Fruit fly (Drosophila melanogaster) whole organism, embryonic: ENCODE results near the gene CG12560.

Source experiments
- Atf6 ChIP-seq: fragments of 200-800 bp; sonication (Bioruptor generic); IDR thresholded peaks from 2 replicates; pipeline ENCODE4 v1.3.6; 2022; ENCODE audit warnings: missing biosample characterization, missing genetic modification characterization
- Bdp1 ChIP-seq: fragments of 200-800 bp; sonication (Bioruptor generic); optimal IDR thresholded peaks from 3 replicates; lab custom pipeline; 2016; ENCODE audit warnings: missing biosample characterization, missing genetic modification characterization
- CG10321 ChIP-seq: fragments of 200-800 bp; sonication (Bioruptor generic); IDR thresholded peaks from 2 replicates; pipeline ENCODE4 v1.3.6; 2022; ENCODE audit warnings: missing biosample characterization, missing genetic modification characterization
- CG10366 ChIP-seq: fragments of 200-800 bp; sonication (Bioruptor generic); IDR thresholded peaks from 2 replicates; pipeline ENCODE4 v1.3.6; 2022; ENCODE audit warnings: missing biosample characterization, missing genetic modification characterization
- CG11504 ChIP-seq: fragments of 200-800 bp; sonication (Bioruptor generic); optimal IDR thresholded peaks from 3 replicates; lab custom pipeline; 2019; ENCODE audit warnings: missing biosample characterization, mild to moderate bottlenecking, missing genetic modification characterization, moderate library complexity
- CG11723 ChIP-seq: fragments of 200-800 bp; sonication (Bioruptor generic); optimal IDR thresholded peaks from 2 replicates; lab custom pipeline; 2017; ENCODE audit warnings: missing biosample characterization, mild to moderate bottlenecking, missing genetic modification characterization
- CG14014 ChIP-seq: fragments of 200-800 bp; sonication (Bioruptor generic); IDR thresholded peaks from 2 replicates; pipeline ENCODE4 v1.3.6; 2022; ENCODE audit warnings: missing biosample characterization, missing genetic modification characterization
- CG15601 ChIP-seq: fragments of 200-800 bp; sonication (Bioruptor generic); optimal IDR thresholded peaks from 3 replicates; lab custom pipeline; 2019; ENCODE audit warnings: missing biosample characterization, mild to moderate bottlenecking, missing genetic modification characterization, moderate library complexity
- CG17359 ChIP-seq: fragments of 200-800 bp; sonication (Bioruptor generic); optimal IDR thresholded peaks from 3 replicates; lab custom pipeline; 2018; ENCODE audit warnings: missing biosample characterization, mild to moderate bottlenecking, missing genetic modification characterization, moderate library complexity
- CG17361 ChIP-seq: fragments of 200-800 bp; sonication (Bioruptor generic); IDR thresholded peaks from 3 replicates; pipeline ENCODE4 v1.3.6; 2022; ENCODE audit warnings: missing biosample characterization, missing genetic modification characterization
- CG2129 ChIP-seq: fragments of 200-800 bp; sonication (Bioruptor generic); IDR thresholded peaks from 2 replicates; pipeline ENCODE4 v1.3.6; 2022; ENCODE audit warnings: missing biosample characterization, missing genetic modification characterization; ENCODE audit not compliant: partially characterized antibody
- CG42726 ChIP-seq: fragments of 200-800 bp; sonication (Bioruptor generic); IDR thresholded peaks from 2 replicates; pipeline ENCODE4 v1.3.6; 2022; ENCODE audit warnings: missing biosample characterization, missing genetic modification characterization; ENCODE audit not compliant: partially characterized antibody
- CG4404 ChIP-seq: fragments of 200-800 bp; sonication (Bioruptor generic); IDR thresholded peaks from 2 replicates; pipeline ENCODE4 v1.3.6; 2022; ENCODE audit warnings: missing biosample characterization, missing genetic modification characterization
- CG4424 ChIP-seq: fragments of 200-800 bp; sonication (Bioruptor generic); optimal IDR thresholded peaks from 3 replicates; lab custom pipeline; 2016; ENCODE audit warnings: missing biosample characterization, missing genetic modification characterization
- CG4820 ChIP-seq: fragments of 200-800 bp; sonication (Bioruptor generic); optimal IDR thresholded peaks from 3 replicates; lab custom pipeline; 2016; ENCODE audit warnings: missing biosample characterization, missing genetic modification characterization
- CG5180 ChIP-seq: fragments of 200-800 bp; sonication (Bioruptor generic); optimal IDR thresholded peaks from 3 replicates; lab custom pipeline; 2017; ENCODE audit warnings: missing biosample characterization, missing genetic modification characterization, mild to moderate bottlenecking, moderate library complexity, missing genetic modification reagents
- CG6654 ChIP-seq: fragments of 200-800 bp; sonication (Bioruptor generic); optimal IDR thresholded peaks from 2 replicates; lab custom pipeline; 2017; ENCODE audit warnings: missing biosample characterization, mild to moderate bottlenecking, missing genetic modification characterization
- CG6683 ChIP-seq: fragments of 200-800 bp; sonication (Bioruptor generic); optimal IDR thresholded peaks from 2 replicates; lab custom pipeline; 2017; ENCODE audit warnings: missing biosample characterization, mild to moderate bottlenecking, missing genetic modification characterization, missing genetic modification reagents
- CG6689 ChIP-seq: fragments of 200-800 bp; sonication (Bioruptor generic); IDR thresholded peaks from 2 replicates; pipeline ENCODE4 v1.3.6; 2022; ENCODE audit warnings: missing biosample characterization, missing genetic modification characterization
- CG7556 ChIP-seq: fragments of 200-800 bp; sonication (Bioruptor generic); optimal IDR thresholded peaks from 2 replicates; lab custom pipeline; 2017; ENCODE audit warnings: missing biosample characterization, mild to moderate bottlenecking, missing genetic modification characterization
- CG7928 ChIP-seq: fragments of 200-800 bp; sonication (Bioruptor generic); optimal IDR thresholded peaks from 2 replicates; lab custom pipeline; 2017; ENCODE audit warnings: missing biosample characterization, mild to moderate bottlenecking, missing genetic modification characterization
- Deaf1 ChIP-seq: fragments of 200-800 bp; optimal IDR thresholded peaks from 3 replicates; lab custom pipeline; 2019; ENCODE audit warnings: missing biosample characterization, mild to moderate bottlenecking, missing genetic modification characterization, moderate library complexity
- Ets97D ChIP-seq: fragments of 200-800 bp; sonication (Bioruptor generic); optimal IDR thresholded peaks from 3 replicates; lab custom pipeline; 2016; ENCODE audit warnings: missing biosample characterization, missing genetic modification characterization
- Mad ChIP-seq: fragments of 200-800 bp; sonication (Bioruptor generic); optimal IDR thresholded peaks from 2 replicates; lab custom pipeline; 2016; ENCODE audit warnings: missing biosample characterization, missing genetic modification characterization
- Sox102F ChIP-seq: fragments of 200-800 bp; sonication (Bioruptor generic); optimal IDR thresholded peaks from 2 replicates; lab custom pipeline; 2018; ENCODE audit warnings: missing biosample characterization, mild to moderate bottlenecking, missing genetic modification characterization, moderate library complexity
- Xrp1 ChIP-seq: fragments of 200-800 bp; sonication (Bioruptor generic); IDR thresholded peaks from 2 replicates; pipeline ENCODE4 v1.3.6; 2022; ENCODE audit warnings: missing biosample characterization, missing genetic modification characterization
- ac ChIP-seq: fragments of 200-800 bp; sonication (Bioruptor generic); optimal IDR thresholded peaks from 3 replicates; lab custom pipeline; 2017; ENCODE audit warnings: missing biosample characterization, mild to moderate bottlenecking, missing genetic modification characterization
- ara ChIP-seq: fragments of 200-800 bp; sonication (Bioruptor generic); IDR thresholded peaks from 2 replicates; pipeline ENCODE4 v1.3.6; 2022; ENCODE audit warnings: missing biosample characterization, missing genetic modification characterization
- bigmax ChIP-seq: fragments of 200-800 bp; sonication (Bioruptor generic); optimal IDR thresholded peaks from 2 replicates; lab custom pipeline; 2018; ENCODE audit warnings: missing biosample characterization, mild to moderate bottlenecking, missing genetic modification characterization
- dati ChIP-seq: fragments of 200-800 bp; sonication (Bioruptor generic); IDR thresholded peaks from 2 replicates; pipeline ENCODE4 v1.3.6; 2022; ENCODE audit warnings: missing biosample characterization, missing genetic modification characterization
- fd102C ChIP-seq: fragments of 200-800 bp; sonication (Bioruptor generic); optimal IDR thresholded peaks from 2 replicates; lab custom pipeline; 2018; ENCODE audit warnings: missing biosample characterization, mild to moderate bottlenecking, missing genetic modification characterization, moderate library complexity
- fd64A ChIP-seq: fragments of 200-800 bp; sonication (Bioruptor generic); optimal IDR thresholded peaks from 3 replicates; lab custom pipeline; 2018; ENCODE audit warnings: missing biosample characterization, mild to moderate bottlenecking, missing genetic modification characterization
- fd96Cb ChIP-seq: fragments of 200-800 bp; sonication (Bioruptor generic); optimal IDR thresholded peaks from 2 replicates; lab custom pipeline; 2018; ENCODE audit warnings: missing biosample characterization, mild to moderate bottlenecking, missing genetic modification characterization, moderate library complexity
- grau ChIP-seq: fragments of 200-800 bp; optimal IDR thresholded peaks from 3 replicates; lab custom pipeline; 2019; ENCODE audit warnings: missing biosample characterization, mild to moderate bottlenecking, missing genetic modification characterization, moderate library complexity
- hkb ChIP-seq, 2 experiments: fragments of 200-800 bp in 1 of 2; fragments of >200 bp in 1 of 2; sonication (Bioruptor generic) in 1 of 2; IDR thresholded peaks in 1 of 2; optimal IDR thresholded peaks in 1 of 2; 2 replicates each; pipeline versions ENCODE4 v1.3.6 to Lab custom; 2017 to 2022; ENCODE audit warnings: missing biosample characterization in 1 of 2, missing genetic modification characterization in 1 of 2
- inv ChIP-seq: fragments of 200-800 bp; sonication (Bioruptor generic); IDR thresholded peaks from 2 replicates; pipeline ENCODE4 v1.3.6; 2022; ENCODE audit warnings: missing biosample characterization, missing genetic modification characterization; ENCODE audit not compliant: partially characterized antibody
- kay ChIP-seq: fragments of 200-800 bp; sonication (Bioruptor generic); optimal IDR thresholded peaks from 2 replicates; lab custom pipeline; 2016; ENCODE audit warnings: missing biosample characterization, missing genetic modification characterization
- lola ChIP-seq, 3 experiments: fragments of >200 bp in 2 of 3; fragments of 200-800 bp in 1 of 3; sonication (Bioruptor generic) in 1 of 3; optimal IDR thresholded peaks; 2 replicates each; lab custom pipeline; 2017 to 2019; ENCODE audit warnings: missing biosample characterization in 3 of 3, missing genetic modification characterization in 3 of 3, mild to moderate bottlenecking in 1 of 3, moderate library complexity in 1 of 3
- oc ChIP-seq: fragments of 200-800 bp; sonication (Bioruptor generic); optimal IDR thresholded peaks from 2 replicates; lab custom pipeline; 2018; ENCODE audit warnings: missing biosample characterization, mild to moderate bottlenecking, missing genetic modification characterization, moderate library complexity
- odd ChIP-seq: fragments of 200-800 bp; sonication (Bioruptor generic); optimal IDR thresholded peaks from 2 replicates; lab custom pipeline; 2017; ENCODE audit warnings: missing biosample characterization, mild to moderate bottlenecking, missing genetic modification characterization
- onecut ChIP-seq: fragments of 200-800 bp; sonication (Bioruptor generic); IDR thresholded peaks from 2 replicates; pipeline ENCODE4 v1.3.6; 2022; ENCODE audit warnings: missing biosample characterization, missing genetic modification characterization
- row ChIP-seq: fragments of 200-800 bp; sonication (Bioruptor generic); IDR thresholded peaks from 3 replicates; pipeline ENCODE4 v1.3.6; 2022; ENCODE audit warnings: missing biosample characterization, missing genetic modification characterization
- seq ChIP-seq: fragments of 200-800 bp; sonication (Bioruptor generic); IDR thresholded peaks from 2 replicates; pipeline ENCODE4 v1.3.6; 2022; ENCODE audit warnings: missing biosample characterization, missing genetic modification characterization
- sima ChIP-seq: fragments of 200-800 bp; sonication (Bioruptor generic); optimal IDR thresholded peaks from 2 replicates; lab custom pipeline; 2016; ENCODE audit warnings: missing biosample characterization, missing genetic modification characterization
- slou ChIP-seq: fragments of 200-800 bp; sonication (Bioruptor generic); optimal IDR thresholded peaks from 3 replicates; lab custom pipeline; 2016; ENCODE audit warnings: missing biosample characterization, missing genetic modification characterization
- ttk ChIP-seq: fragments of 200-800 bp; sonication (Bioruptor generic); IDR thresholded peaks from 2 replicates; pipeline ENCODE4 v2.1.2; 2022; ENCODE audit warnings: missing biosample characterization, missing genetic modification characterization
- unpg ChIP-seq: fragments of 200-800 bp; sonication (Bioruptor generic); optimal IDR thresholded peaks from 3 replicates; lab custom pipeline; 2018; ENCODE audit warnings: missing biosample characterization, mild to moderate bottlenecking, missing genetic modification characterization, moderate library complexity
- vvl ChIP-seq: fragments of 200-800 bp; sonication (Bioruptor generic); IDR thresholded peaks from 2 replicates; pipeline ENCODE4 v1.3.6; 2022; ENCODE audit warnings: missing biosample characterization, missing genetic modification characterization

Gene CG12560

DNA sequence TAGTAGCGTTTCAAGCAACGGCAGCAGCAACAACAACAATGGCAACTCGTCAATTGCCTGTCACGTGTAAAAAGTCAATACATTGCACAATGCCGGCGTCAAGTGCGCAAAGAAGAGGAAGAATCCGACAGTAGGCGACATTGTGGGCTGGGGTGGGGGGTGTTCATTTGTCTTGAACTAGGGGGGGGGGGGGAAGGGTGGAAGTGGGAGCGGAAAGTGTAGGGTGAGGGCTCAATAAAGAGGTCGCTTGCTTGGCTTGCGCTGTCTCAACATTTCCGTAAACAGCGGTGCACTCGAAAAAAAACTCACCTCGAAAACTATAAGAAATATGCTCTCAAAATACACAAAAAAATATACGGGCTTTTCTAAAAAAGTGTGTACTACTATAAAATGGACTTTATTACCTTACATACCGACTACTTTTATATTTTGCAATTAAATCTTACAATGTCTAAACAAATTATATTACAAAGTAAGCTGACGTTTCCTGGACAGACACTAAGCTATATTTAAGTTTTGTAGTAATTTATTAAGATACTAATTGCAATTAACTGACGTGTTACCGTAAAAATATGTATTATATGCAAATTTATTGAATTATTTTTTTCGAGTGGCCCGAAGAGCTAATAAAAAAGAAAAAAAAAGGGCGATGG, 43.3 kb downstream of the CG12560 start (continued):
- TF ChIP-seq odd, result no peak
- peak in 1 of 3 experiments; percentile 22 for TF ChIP-seq lola (GFP tag; optimal IDR thresholded peaks at IDR 0.05; lab: Kevin White, UChicago)
- peak; percentile 57 for TF ChIP-seq fd96Cb (tag; lab: Kevin White, UChicago)
- no peak for TF ChIP-seq onecut (GFP tag; lab: Robert Waterston, UW)
- no peak for TF ChIP-seq CG11723 (GFP tag; lab: Kevin White, UChicago)
- TF ChIP-seq hkb (optimal IDR thresholded peaks at IDR 0.05; lab: Kevin White, UChicago), result no peak
- TF ChIP-seq hkb (GFP tag; IDR thresholded peaks at IDR 0.05; lab: Robert Waterston, UW), result 0 out of 2 replicates have a peak, but pooled peaks have one; percentile 19
- no peak for TF ChIP-seq CG6683 (GFP tag; lab: Kevin White, UChicago)
- TF ChIP-seq grau (tag; lab: Kevin White, UChicago), result peak; percentile 27
- peak; percentile 30; the same call in 1 of the 2 replicates for TF ChIP-seq Xrp1
- no peak for TF ChIP-seq CG4404 (GFP tag; lab: Robert Waterston, UW)
- TF ChIP-seq ac (GFP tag; lab: Kevin White, UChicago), result no peak
- peak; percentile 21; the same call in 1 of the 3 replicates for TF ChIP-seq row
- peak; percentile 76; the same call in 2 of the 3 replicates for TF ChIP-seq CG17361 (GFP tag; lab: Robert Waterston, UW)
- TF ChIP-seq CG2129 (GFP tag; lab: Robert Waterston, UW), result no peak
- peak; percentile 24 for TF ChIP-seq CG6654 (GFP tag; lab: Kevin White, UChicago)
- TF ChIP-seq fd102C (GFP tag; lab: Kevin White, UChicago), result no peak
- TF ChIP-seq CG17359 (tag; lab: Kevin White, UChicago), result peak; percentile 44
- TF ChIP-seq Sox102F (GFP tag; lab: Kevin White, UChicago), result peak; percentile 65
- 0 out of 2 replicates have a peak, but pooled peaks have one; percentile 6 for TF ChIP-seq ttk (GFP tag; lab: Robert Waterston, UW)
- TF ChIP-seq CG6689 (GFP tag; lab: Robert Waterston, UW), result peak; percentile 43; the same call in 1 of the 2 replicates
- TF ChIP-seq unpg (GFP tag; lab: Kevin White, UChicago), result peak; percentile 35

- TF ChIP-seq bigmax (GFP tag; lab: Kevin White, UChicago), result no peak
- TF ChIP-seq CG4424 (GFP tag; lab: Kevin White, UChicago), result peak; percentile 66
- TF ChIP-seq CG4820 (GFP tag; lab: Kevin White, UChicago), result peak; percentile 57
- peak; percentile 45 for TF ChIP-seq dati
- TF ChIP-seq oc (tag; lab: Kevin White, UChicago), result peak; percentile 64
- peak; percentile 38 for TF ChIP-seq ara (GFP tag; lab: Robert Waterston, UW)
- TF ChIP-seq vvl (GFP tag; lab: Robert Waterston, UW), result peak; percentile 87
- TF ChIP-seq fd64A, result no peak
- TF ChIP-seq CG11504 (tag; lab: Kevin White, UChicago), result peak; percentile 90
- no peak for TF ChIP-seq CG42726 (GFP tag; lab: Robert Waterston, UW)
- peak; percentile 43; the same call in 1 of the 2 replicates for TF ChIP-seq CG10321
- no peak for TF ChIP-seq Deaf1 (tag; lab: Kevin White, UChicago)
- TF ChIP-seq slou (GFP tag; lab: Kevin White, UChicago), result no peak
- peak; percentile 67 for TF ChIP-seq Mad
- TF ChIP-seq kay (GFP tag; lab: Kevin White, UChicago), result peak; percentile 22
- TF ChIP-seq inv (GFP tag; lab: Robert Waterston, UW), result no peak
- no peak for TF ChIP-seq sima (GFP tag; lab: Kevin White, UChicago)
- peak; percentile 81 for TF ChIP-seq seq (GFP tag; lab: Robert Waterston, UW)
- TF ChIP-seq CG7928 (GFP tag; lab: Kevin White, UChicago), result no peak
- TF ChIP-seq grau (tag; lab: Kevin White, UChicago), result peak; percentile 68
- TF ChIP-seq CG15601 (tag; lab: Kevin White, UChicago), result peak; percentile 24
- TF ChIP-seq CG10366 (GFP tag; lab: Robert Waterston, UW), result peak; percentile 83
- peak; percentile 39 for TF ChIP-seq Bdp1 (GFP tag; lab: Kevin White, UChicago)
- peak; percentile 72 for TF ChIP-seq CG14014 (GFP tag; lab: Robert Waterston, UW)
- TF ChIP-seq Atf6 (GFP tag; lab: Robert Waterston, UW), result peak; percentile 68
- no peak for TF ChIP-seq Ets97D (GFP tag; lab: Kevin White, UChicago)
- peak; percentile 72 for TF ChIP-seq CG7556 (GFP tag; lab: Kevin White, UChicago)
- peak; percentile 58 for TF ChIP-seq CG5180 (GFP tag; lab: Kevin White, UChicago)
These were observed 44.7 kb downstream of the CG12560 start for dm6 chr2L:7964611-7965010.
